Fruit fly (Drosophila melanogaster) whole organism, pupa: ENCODE results near the gene Reepl1.

Experiments
- CG10348 ChIP-seq: fragments of 200-800 bp; sonication (Bioruptor generic); IDR thresholded peaks from 2 replicates; pipeline ENCODE4 v1.3.6; 2022; ENCODE audit warnings: missing biosample characterization, missing genetic modification characterization
- CG12605 ChIP-seq: fragments of 200-800 bp; sonication (Bioruptor generic); IDR thresholded peaks from 2 replicates; pipeline ENCODE4 v1.3.6; 2022; ENCODE audit warnings: missing biosample characterization, missing genetic modification characterization
- CG13204 ChIP-seq: fragments of 200-800 bp; sonication (Bioruptor generic); optimal IDR thresholded peaks from 2 replicates; lab custom pipeline; 2018; ENCODE audit warnings: missing biosample characterization, mild to moderate bottlenecking, missing genetic modification characterization, moderate library complexity
- CG14655 ChIP-seq: fragments of 200-800 bp; sonication (Bioruptor generic); optimal IDR thresholded peaks from 3 replicates; lab custom pipeline; 2017; ENCODE audit warnings: mild to moderate bottlenecking, missing biosample characterization, missing genetic modification reagents, missing genetic modification characterization
- CG15710 ChIP-seq: fragments of 200-800 bp; sonication (Bioruptor generic); optimal IDR thresholded peaks from 2 replicates; lab custom pipeline; 2018; ENCODE audit warnings: missing biosample characterization, mild to moderate bottlenecking, missing genetic modification characterization, moderate library complexity
- CG17806 ChIP-seq: fragments of 200-800 bp; sonication (Bioruptor generic); optimal IDR thresholded peaks from 2 replicates; lab custom pipeline; 2018; ENCODE audit warnings: missing biosample characterization, mild to moderate bottlenecking, missing genetic modification characterization, moderate library complexity
- CG32121 ChIP-seq: fragments of 200-800 bp; sonication (Bioruptor generic); IDR thresholded peaks from 2 replicates; pipeline ENCODE4 v1.3.6; 2022; ENCODE audit warnings: missing biosample characterization, missing genetic modification characterization
- CG34367 ChIP-seq: fragments of 200-800 bp; sonication (Bioruptor generic); optimal IDR thresholded peaks from 2 replicates; lab custom pipeline; 2018; ENCODE audit warnings: missing biosample characterization, mild to moderate bottlenecking, missing genetic modification characterization
- CG4496 ChIP-seq: fragments of 200-800 bp; sonication (Bioruptor generic); IDR thresholded peaks from 3 replicates; pipeline ENCODE4 v1.3.6; 2022; ENCODE audit warnings: missing biosample characterization, missing genetic modification characterization
- CG8159 ChIP-seq: fragments of 200-800 bp; sonication (Bioruptor generic); optimal IDR thresholded peaks from 3 replicates; lab custom pipeline; 2018; ENCODE audit warnings: missing biosample characterization, mild to moderate bottlenecking, missing genetic modification characterization, moderate library complexity
- CG8301 ChIP-seq: fragments of 200-800 bp; sonication (Bioruptor generic); optimal IDR thresholded peaks from 2 replicates; lab custom pipeline; 2018; ENCODE audit warnings: missing biosample characterization, mild to moderate bottlenecking, missing genetic modification characterization
- CG9948 ChIP-seq: fragments of 200-800 bp; sonication (Bioruptor generic); optimal IDR thresholded peaks from 2 replicates; lab custom pipeline; 2018; ENCODE audit warnings: missing biosample characterization, mild to moderate bottlenecking, missing genetic modification characterization, moderate library complexity
- D1 ChIP-seq: fragments of 200-800 bp; sonication (Bioruptor generic); optimal IDR thresholded peaks from 2 replicates; lab custom pipeline; 2018; ENCODE audit warnings: missing biosample characterization, mild to moderate bottlenecking, missing genetic modification characterization, moderate library complexity
- EcR ChIP-seq: fragments of 200-800 bp; sonication (Bioruptor generic); optimal IDR thresholded peaks from 3 replicates; lab custom pipeline; 2019; ENCODE audit warnings: missing biosample characterization, missing genetic modification characterization, mild to moderate bottlenecking, moderate library complexity, missing genetic modification reagents
- Ets98B ChIP-seq: fragments of 200-800 bp; sonication (Bioruptor generic); IDR thresholded peaks from 2 replicates; pipeline ENCODE4 v1.3.6; 2022; ENCODE audit warnings: missing biosample characterization, missing genetic modification characterization
- Pif1A ChIP-seq: fragments of 200-800 bp; sonication (Bioruptor generic); optimal IDR thresholded peaks from 3 replicates; lab custom pipeline; 2016; ENCODE audit warnings: missing biosample characterization, missing genetic modification characterization
- Pif1B ChIP-seq: fragments of 200-800 bp; sonication (Bioruptor generic); optimal IDR thresholded peaks from 3 replicates; lab custom pipeline; 2016; ENCODE audit warnings: missing biosample characterization, missing genetic modification characterization
- Snoo ChIP-seq: fragments of 200-800 bp; sonication (Bioruptor generic); optimal IDR thresholded peaks from 3 replicates; lab custom pipeline; 2017; ENCODE audit warnings: missing biosample characterization, mild to moderate bottlenecking, missing genetic modification characterization, inconsistent platforms
- fd96Ca ChIP-seq: fragments of 200-800 bp; sonication (Bioruptor generic); IDR thresholded peaks from 3 replicates; pipeline ENCODE4 v1.3.6; 2022; ENCODE audit warnings: missing biosample characterization, missing genetic modification characterization
- gl ChIP-seq: fragments of 200-800 bp; sonication (Bioruptor generic); optimal IDR thresholded peaks from 2 replicates; lab custom pipeline; 2018; ENCODE audit warnings: missing biosample characterization, mild to moderate bottlenecking, missing genetic modification characterization
- rn ChIP-seq: fragments of 200-800 bp; sonication (Bioruptor generic); IDR thresholded peaks from 2 replicates; pipeline ENCODE4 v1.3.6; 2022; ENCODE audit warnings: missing biosample characterization, missing genetic modification characterization

Gene Reepl1

DNA sequence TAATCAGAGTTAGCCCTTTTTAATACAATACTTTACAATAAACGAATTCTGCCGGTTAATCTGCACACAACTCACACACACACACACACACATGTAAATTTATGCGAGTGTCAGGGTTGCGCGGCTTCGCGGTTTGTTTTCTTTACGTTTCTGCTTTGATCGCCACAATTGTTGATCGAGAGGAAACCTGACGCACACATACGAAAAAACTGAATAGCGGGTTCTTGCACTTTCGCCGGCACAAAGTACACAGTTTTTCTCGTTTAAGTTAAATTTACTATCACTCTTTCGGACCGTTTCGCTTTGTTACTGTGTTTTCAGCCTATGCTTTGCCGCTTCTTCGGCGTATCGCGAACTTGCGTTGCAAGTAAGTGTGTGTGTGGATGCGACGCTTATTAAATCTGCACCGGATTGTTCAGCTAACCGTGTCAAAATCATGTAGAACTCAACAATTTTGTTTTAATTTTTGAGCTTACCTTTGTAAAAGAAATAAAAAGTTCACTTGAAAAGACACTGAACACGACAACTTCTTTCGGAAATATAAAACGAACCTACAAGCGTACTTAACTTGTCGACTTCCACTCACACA lies 38.6 kb downstream of the Reepl1 start:
- TF ChIP-seq CG9948 (tag; lab: Kevin White, UChicago) = no peak
- no peak for TF ChIP-seq CG8301 (tag; lab: Kevin White, UChicago)
- TF ChIP-seq CG8159 (tag; lab: Kevin White, UChicago) = no peak
- no peak for TF ChIP-seq CG14655 (GFP tag; lab: Kevin White, UChicago)
- TF ChIP-seq Ets98B (GFP tag; lab: Robert Waterston, UW) = no peak
- no peak for TF ChIP-seq D1
- no peak for TF ChIP-seq gl (tag; lab: Kevin White, UChicago)
- TF ChIP-seq EcR (GFP tag; lab: Kevin White, UChicago) = peak; percentile 55
- no peak for TF ChIP-seq fd96Ca (GFP tag; lab: Robert Waterston, UW)

DNA sequence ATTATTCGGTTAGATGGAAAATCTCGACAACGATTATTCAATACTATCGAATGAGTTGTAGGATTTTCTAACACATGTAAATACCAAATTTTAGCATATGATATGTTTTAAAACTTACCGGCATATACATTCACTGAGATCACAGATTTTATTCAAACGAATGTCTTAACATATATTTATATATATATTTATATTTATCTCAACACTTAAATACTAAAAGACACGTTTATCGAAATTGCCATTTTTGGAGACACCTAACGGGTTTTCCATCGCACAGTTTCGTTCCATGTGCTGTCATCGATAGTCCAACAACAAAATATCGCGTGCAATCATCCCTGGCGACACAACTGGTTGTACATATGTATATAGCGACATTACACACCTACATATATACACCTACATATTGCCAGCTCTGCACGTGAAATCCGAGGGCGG lies 39.2 kb downstream of the Reepl1 start, which contains the start of the genes CG2247 and CG1703:
Gene CG2247 (minus strand): TSS at position 8 of the 435 bp plus-strand sequence.
Gene CG1703 (plus strand): TSS at position 283 of the 435 bp plus-strand sequence.
- TF ChIP-seq fd96Ca (GFP tag; lab: Robert Waterston, UW) (no peak), D1 (no peak), CG4496 (no peak), CG12605 (GFP tag; lab: Robert Waterston, UW) (no peak), Pif1B (GFP tag; lab: Kevin White, UChicago) (no peak), CG10348 (GFP tag; lab: Robert Waterston, UW) (no peak), CG15710 (tag; lab: Kevin White, UChicago) (no peak), CG34367 (no peak), CG8301 (tag; lab: Kevin White, UChicago) (no peak), CG32121 (GFP tag; lab: Robert Waterston, UW) (no peak), CG8159 (tag; lab: Kevin White, UChicago) (no peak), CG9948 (tag; lab: Kevin White, UChicago) (no peak), Snoo (tag; lab: Kevin White, UChicago) (no peak), rn (GFP tag; lab: Robert Waterston, UW) (no peak), CG17806 (tag; lab: Kevin White, UChicago) (no peak)

DNA sequence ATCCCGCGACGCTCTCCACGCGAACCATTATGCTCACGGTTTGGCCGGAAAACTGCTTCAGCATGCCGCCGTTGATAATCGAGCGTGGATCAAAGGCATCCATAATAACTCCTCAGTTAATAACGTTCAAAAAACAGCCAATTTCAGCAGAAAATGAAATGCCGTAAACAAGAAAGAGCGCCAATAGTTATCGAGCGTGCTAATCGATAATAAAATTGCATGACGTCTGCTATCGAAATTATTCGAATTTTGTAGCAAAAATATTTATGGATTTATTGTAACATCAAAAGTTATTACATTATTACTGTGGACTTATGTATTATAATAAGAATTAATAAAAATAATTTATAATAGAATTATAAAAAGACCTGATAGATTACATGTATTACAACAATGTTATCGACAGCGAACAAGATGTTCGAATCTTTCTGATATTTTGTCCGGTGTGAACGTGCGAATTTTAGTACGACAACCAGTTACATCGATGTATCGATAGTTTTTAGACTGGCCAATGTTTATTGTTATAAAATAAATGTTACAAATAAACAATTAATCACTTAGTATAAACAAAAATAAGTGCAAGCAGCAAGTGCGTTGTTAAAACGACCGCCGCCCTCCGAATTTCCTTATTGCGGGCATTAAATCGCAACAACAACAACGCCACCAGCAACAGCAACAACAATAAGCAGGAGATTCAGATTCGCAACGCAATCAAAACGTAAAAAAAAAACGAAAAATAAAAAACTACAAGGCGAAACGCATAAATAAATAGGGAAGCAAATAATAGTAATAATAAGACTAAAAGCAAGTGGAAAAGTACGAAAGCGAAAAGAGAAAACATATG lies 43.4 kb downstream of the Reepl1 start, which contains the start of the genes RPA3 and Met:
Gene RPA3 (minus strand): TSS at position 189 of the 844 bp plus-strand sequence.
Gene Met (plus strand): TSS at position 473 of the 844 bp plus-strand sequence.
- TF ChIP-seq CG10348 (GFP tag; lab: Robert Waterston, UW) = no peak
- peak; percentile 6 for TF ChIP-seq CG34367

DNA sequence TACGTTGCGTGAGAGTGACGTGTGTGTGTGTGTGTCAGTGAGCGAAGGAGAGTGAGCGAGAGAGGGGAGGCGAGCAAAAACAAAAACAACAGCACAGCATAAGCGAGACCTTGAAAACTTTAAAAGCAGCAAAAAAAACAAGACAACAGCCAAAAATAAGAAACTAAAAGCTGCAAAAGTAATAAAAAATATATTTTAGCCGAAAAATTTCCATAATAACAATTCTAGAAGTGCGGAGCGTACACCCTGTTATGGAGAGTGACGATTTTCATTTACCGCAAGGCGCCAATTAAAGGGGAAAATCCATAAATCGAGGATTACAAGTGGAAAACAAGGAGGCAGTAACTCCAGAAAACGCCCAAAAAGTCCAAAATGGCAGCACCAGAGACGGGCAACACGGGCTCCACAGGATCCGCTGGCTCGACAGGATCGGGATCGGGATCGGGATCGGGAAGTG lies 44.0 kb downstream of the Reepl1 start:
- TF ChIP-seq Snoo (tag; lab: Kevin White, UChicago) = no peak
- TF ChIP-seq CG4496 = 0 out of 3 replicates have a peak, but pooled peaks have one; percentile 33
- no peak for TF ChIP-seq CG13204 (GFP tag; lab: Kevin White, UChicago)
- no peak for TF ChIP-seq CG8159 (tag; lab: Kevin White, UChicago)
- no peak for TF ChIP-seq CG34367
- no peak for TF ChIP-seq rn (GFP tag; lab: Robert Waterston, UW)
- TF ChIP-seq EcR (GFP tag; lab: Kevin White, UChicago) = no peak
- TF ChIP-seq Ets98B (GFP tag; lab: Robert Waterston, UW) = no peak; the same call in 1 of the 2 replicates
- TF ChIP-seq Pif1B (GFP tag; lab: Kevin White, UChicago) = no peak
- TF ChIP-seq D1 = no peak
- peak; percentile 44 for TF ChIP-seq CG12605 (GFP tag; lab: Robert Waterston, UW)
- TF ChIP-seq CG32121 (GFP tag; lab: Robert Waterston, UW) = no peak
- TF ChIP-seq fd96Ca (GFP tag; lab: Robert Waterston, UW) = no peak
- TF ChIP-seq Pif1A (GFP tag; lab: Kevin White, UChicago) = no peak
- TF ChIP-seq CG15710 (tag; lab: Kevin White, UChicago) = no peak
- no peak for TF ChIP-seq CG8301 (tag; lab: Kevin White, UChicago)
- TF ChIP-seq, all 21 proteins: peak for 2

DNA sequence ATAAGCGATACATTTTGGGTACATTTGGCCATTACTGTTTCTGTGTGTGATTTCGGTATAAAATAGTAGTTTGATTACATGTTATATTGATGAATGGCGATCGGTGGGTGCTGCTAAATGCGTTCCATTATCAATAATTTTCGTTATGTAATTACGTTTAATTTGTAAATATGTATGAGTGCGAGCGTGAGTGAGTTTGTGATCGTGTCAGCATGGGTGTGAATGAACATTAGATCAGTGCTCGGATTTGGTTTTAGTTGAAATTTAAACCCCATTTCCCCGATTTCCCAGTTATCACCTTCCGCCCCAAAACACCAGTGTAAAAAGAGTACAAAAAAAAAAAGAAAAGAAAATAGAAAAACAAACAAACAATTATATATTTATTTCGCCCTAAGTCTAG lies 47.1 kb downstream of the Reepl1 start:
- no peak for TF ChIP-seq D1
- TF ChIP-seq CG13204 (GFP tag; lab: Kevin White, UChicago) = no peak
- TF ChIP-seq CG14655 (GFP tag; lab: Kevin White, UChicago) = no peak
- TF ChIP-seq CG15710 (tag; lab: Kevin White, UChicago) = no peak
- no peak for TF ChIP-seq Snoo (tag; lab: Kevin White, UChicago)
- TF ChIP-seq CG9948 (tag; lab: Kevin White, UChicago) = no peak
- TF ChIP-seq CG10348 (GFP tag; lab: Robert Waterston, UW) = no peak
- no peak for TF ChIP-seq Pif1A (GFP tag; lab: Kevin White, UChicago)
- TF ChIP-seq Ets98B (GFP tag; lab: Robert Waterston, UW) = no peak
- TF ChIP-seq fd96Ca (GFP tag; lab: Robert Waterston, UW) = no peak
- no peak for TF ChIP-seq CG8301 (tag; lab: Kevin White, UChicago)
- no peak for TF ChIP-seq CG4496
- TF ChIP-seq CG32121 (GFP tag; lab: Robert Waterston, UW) = no peak
- TF ChIP-seq CG12605 (GFP tag; lab: Robert Waterston, UW) = no peak
- no peak for TF ChIP-seq gl (tag; lab: Kevin White, UChicago)
- TF ChIP-seq CG34367 = no peak
- TF ChIP-seq CG8159 (tag; lab: Kevin White, UChicago) = no peak
- TF ChIP-seq CG17806 (tag; lab: Kevin White, UChicago) = no peak
- TF ChIP-seq EcR (GFP tag; lab: Kevin White, UChicago) = no peak
- TF ChIP-seq rn (GFP tag; lab: Robert Waterston, UW) = no peak
